Fruit fly (Drosophila melanogaster): Measurements from ENCODE around the gene CanA-14F.

CanA-14F gene

dm6 chrX:16585569-16585968 is 1.4 kb downstream of the CanA-14F start (continued):
- TF ChIP-seq CG7987 (GFP tag; optimal IDR thresholded peaks at IDR 0.05) = no peak
- TF ChIP-seq chif (GFP tag; optimal IDR thresholded peaks at IDR 0.05) = no peak
- no peak for TF ChIP-seq yki (optimal IDR thresholded peaks at IDR 0.05)
- TF ChIP-seq ab (GFP tag; optimal IDR thresholded peaks at IDR 0.05) = no peak
- no peak for TF ChIP-seq CG15479 (GFP tag; optimal IDR thresholded peaks at IDR 0.05)
- no peak for TF ChIP-seq ken (GFP tag; IDR thresholded peaks at IDR 0.05)
- TF ChIP-seq CkIIα-i1 (GFP tag; IDR thresholded peaks at IDR 0.05) = no peak
- no peak for TF ChIP-seq CG6272 (GFP tag; IDR thresholded peaks at IDR 0.05)
- TF ChIP-seq PHDP (tag; optimal IDR thresholded peaks at IDR 0.05) = peak; percentile 6
- no peak for TF ChIP-seq tgo (GFP tag; IDR thresholded peaks at IDR 0.05)
- TF ChIP-seq CHES-1-like (GFP tag; optimal IDR thresholded peaks at IDR 0.05) = no peak
- TF ChIP-seq pum (GFP tag; optimal IDR thresholded peaks at IDR 0.05) = no peak
- TF ChIP-seq vvl (GFP tag; IDR thresholded peaks at IDR 0.05) = 0 out of 2 replicates have a peak, but pooled peaks have one; percentile 13
- TF ChIP-seq CG17328 (GFP tag; IDR thresholded peaks at IDR 0.05) = no peak
- no peak for TF ChIP-seq chinmo (GFP tag; IDR thresholded peaks at IDR 0.05; ENCODE audit: partially characterized antibody)
- no peak for TF ChIP-seq CG15073 (GFP tag; optimal IDR thresholded peaks at IDR 0.05)
- no peak for TF ChIP-seq CG5180 (GFP tag; optimal IDR thresholded peaks at IDR 0.05)
- no peak for TF ChIP-seq ewg (GFP tag; optimal IDR thresholded peaks at IDR 0.05)
- TF ChIP-seq cwo (GFP tag; optimal IDR thresholded peaks at IDR 0.05) = peak; percentile 19
- peak; percentile 20 for TF ChIP-seq CG17359 (tag; optimal IDR thresholded peaks at IDR 0.05)
- TF ChIP-seq C15 (GFP tag; IDR thresholded peaks at IDR 0.05) = no peak
- TF ChIP-seq CG15696 (tag; optimal IDR thresholded peaks at IDR 0.05) = no peak
- no peak for TF ChIP-seq fd102C (GFP tag; optimal IDR thresholded peaks at IDR 0.05)
- no peak for TF ChIP-seq CG13775 (GFP tag; optimal IDR thresholded peaks at IDR 0.05)
- TF ChIP-seq CG10979 (tag; optimal IDR thresholded peaks at IDR 0.05) = no peak
- peak; percentile 28 for TF ChIP-seq CG18619 (GFP tag; optimal IDR thresholded peaks at IDR 0.05)
- TF ChIP-seq Dek (tag; optimal IDR thresholded peaks at IDR 0.05) = peak; percentile 5
- peak; percentile 5 for TF ChIP-seq CG6854 (GFP tag; optimal IDR thresholded peaks at IDR 0.05)
- TF ChIP-seq prd (optimal IDR thresholded peaks at IDR 0.05) = no peak
- TF ChIP-seq prd (GFP tag; IDR thresholded peaks at IDR 0.05) = no peak
- TF ChIP-seq NFAT (GFP tag; IDR thresholded peaks at IDR 0.05) = no peak
- no peak for TF ChIP-seq CG31224 (GFP tag; IDR thresholded peaks at IDR 0.05)
- TF ChIP-seq Ets97D (GFP tag; optimal IDR thresholded peaks at IDR 0.05) = no peak
- no peak for TF ChIP-seq CG8089 (GFP tag; optimal IDR thresholded peaks at IDR 0.05)
- no peak for TF ChIP-seq tio (GFP tag; optimal IDR thresholded peaks at IDR 0.05)
- peak; percentile 11 for TF ChIP-seq CG13894 (tag; optimal IDR thresholded peaks at IDR 0.05)
- TF ChIP-seq CG10267 (tag; optimal IDR thresholded peaks at IDR 0.05) = peak; percentile 1
- TF ChIP-seq bsh (GFP tag; optimal IDR thresholded peaks at IDR 0.05) = no peak
- TF ChIP-seq CG13424 (tag; optimal IDR thresholded peaks at IDR 0.05) = peak; percentile 25
- TF ChIP-seq Ada2b (GFP tag; IDR thresholded peaks at IDR 0.05) = peak; percentile 44; the same call in 1 of the 2 replicates
- TF ChIP-seq hkb (optimal IDR thresholded peaks at IDR 0.05) = no peak
- peak; percentile 45 for TF ChIP-seq hkb (GFP tag; IDR thresholded peaks at IDR 0.05)
- TF ChIP-seq sna (GFP tag; IDR thresholded peaks at IDR 0.05; ENCODE audit: partially characterized antibody) = no peak
- TF ChIP-seq CG2199 (GFP tag; IDR thresholded peaks at IDR 0.05) = no peak
- TF ChIP-seq CoRest (tag; optimal IDR thresholded peaks at IDR 0.05) = peak; percentile 24
- peak; percentile 43 for TF ChIP-seq CG2120 (GFP tag; optimal IDR thresholded peaks at IDR 0.05)
- no peak for TF ChIP-seq sisA (GFP tag; IDR thresholded peaks at IDR 0.05)
- TF ChIP-seq ftz-f1 (GFP tag; optimal IDR thresholded peaks at IDR 0.05) = no peak
- TF ChIP-seq Rfx (GFP tag; IDR thresholded peaks at IDR 0.05) = 0 out of 2 replicates have a peak, but pooled peaks have one; percentile 5
- TF ChIP-seq CG3407 (GFP tag; optimal IDR thresholded peaks at IDR 0.05) = no peak
- TF ChIP-seq en (GFP tag; optimal IDR thresholded peaks at IDR 0.05) = no peak
- no peak for TF ChIP-seq CG4282 (GFP tag; optimal IDR thresholded peaks at IDR 0.05)
